Fruit fly (Drosophila melanogaster) whole organism, embryonic: ENCODE results near the gene scrib.
A peak's percentile ranks its signal among the peaks of the same experiment; 100 is the strongest.

ENCODE experiments used
- Abd-B ChIP-seq: fragments of 200-800 bp; sonication (Bioruptor generic); optimal IDR thresholded peaks from 2 replicates; lab custom pipeline; 2018; ENCODE audit warnings: missing biosample characterization, mild to moderate bottlenecking, missing genetic modification characterization, moderate library complexity
- BtbVII ChIP-seq: fragments of 200-800 bp; sonication (Bioruptor generic); optimal IDR thresholded peaks from 3 replicates; lab custom pipeline; 2017; ENCODE audit warnings: missing biosample characterization, mild to moderate bottlenecking, missing genetic modification characterization
- Bteb2 ChIP-seq: fragments of 200-800 bp; sonication (Bioruptor generic); optimal IDR thresholded peaks from 2 replicates; lab custom pipeline; 2016; ENCODE audit warnings: missing biosample characterization, missing genetic modification characterization
- CG10209 ChIP-seq: fragments of 200-800 bp; sonication (Bioruptor generic); optimal IDR thresholded peaks from 3 replicates; lab custom pipeline; 2017; ENCODE audit warnings: missing biosample characterization, mild to moderate bottlenecking, missing genetic modification characterization, missing genetic modification reagents
- CG10543 ChIP-seq: fragments of 200-800 bp; sonication (Bioruptor generic); optimal IDR thresholded peaks from 3 replicates; lab custom pipeline; 2017; ENCODE audit warnings: missing biosample characterization, mild to moderate bottlenecking, missing genetic modification characterization, moderate library complexity
- CG11560 ChIP-seq: fragments of 200-800 bp; sonication (Bioruptor generic); IDR thresholded peaks from 3 replicates; pipeline ENCODE4 v1.3.6; 2022; ENCODE audit warnings: missing biosample characterization, missing genetic modification characterization
- CG12071 ChIP-seq: fragments of 200-800 bp; sonication (Bioruptor generic); optimal IDR thresholded peaks from 3 replicates; lab custom pipeline; 2018; ENCODE audit warnings: missing biosample characterization, mild to moderate bottlenecking, missing genetic modification characterization
- CG12769 ChIP-seq: fragments of 200-800 bp; sonication (Bioruptor generic); optimal IDR thresholded peaks from 2 replicates; lab custom pipeline; 2019; ENCODE audit warnings: missing biosample characterization, mild to moderate bottlenecking, missing genetic modification characterization, moderate library complexity
- CG14441 ChIP-seq: fragments of 200-800 bp; sonication (Bioruptor generic); IDR thresholded peaks from 2 replicates; pipeline ENCODE4 v1.3.6; 2022; ENCODE audit warnings: missing biosample characterization, missing genetic modification characterization
- CG14667 ChIP-seq: fragments of 200-800 bp; sonication (Bioruptor generic); IDR thresholded peaks from 2 replicates; pipeline ENCODE4 v1.3.6; 2022; ENCODE audit warnings: missing biosample characterization, missing genetic modification characterization
- CG14965 ChIP-seq: fragments of 200-800 bp; sonication (Bioruptor generic); optimal IDR thresholded peaks from 2 replicates; lab custom pipeline; 2016; ENCODE audit warnings: missing biosample characterization, missing genetic modification characterization, borderline replicate concordance
- CG17359 ChIP-seq: fragments of 200-800 bp; sonication (Bioruptor generic); optimal IDR thresholded peaks from 3 replicates; lab custom pipeline; 2018; ENCODE audit warnings: missing biosample characterization, mild to moderate bottlenecking, missing genetic modification characterization, moderate library complexity
- CG17385 ChIP-seq: fragments of 200-800 bp; sonication (Bioruptor generic); optimal IDR thresholded peaks from 3 replicates; lab custom pipeline; 2018; ENCODE audit warnings: missing biosample characterization, mild to moderate bottlenecking, missing genetic modification characterization
- CG18262 ChIP-seq: fragments of 200-800 bp; optimal IDR thresholded peaks from 3 replicates; lab custom pipeline; 2019; ENCODE audit warnings: missing biosample characterization, mild to moderate bottlenecking, missing genetic modification characterization, moderate library complexity
- CG2678 ChIP-seq: fragments of 200-800 bp; sonication (Bioruptor generic); optimal IDR thresholded peaks from 3 replicates; lab custom pipeline; 2019; ENCODE audit warnings: missing biosample characterization, mild to moderate bottlenecking, missing genetic modification characterization, moderate library complexity
- CG5180 ChIP-seq: fragments of 200-800 bp; sonication (Bioruptor generic); optimal IDR thresholded peaks from 3 replicates; lab custom pipeline; 2017; ENCODE audit warnings: missing biosample characterization, missing genetic modification characterization, mild to moderate bottlenecking, moderate library complexity, missing genetic modification reagents
- CG6813 ChIP-seq: fragments of 200-800 bp; sonication (Bioruptor generic); optimal IDR thresholded peaks from 2 replicates; lab custom pipeline; 2017; ENCODE audit warnings: missing biosample characterization, missing genetic modification characterization, mild to moderate bottlenecking, moderate library complexity, missing genetic modification reagents
- CG8478 ChIP-seq: fragments of >200 bp; optimal IDR thresholded peaks from 2 replicates; lab custom pipeline; 2018
- D ChIP-seq, 2 experiments: fragments of 200-800 bp in 1 of 2; fragments of >200 bp in 1 of 2; sonication (Bioruptor generic) in 1 of 2; optimal IDR thresholded peaks; 2 replicates in 1 of 2; 3 replicates in 1 of 2; lab custom pipeline; 2017; ENCODE audit warnings: mild to moderate bottlenecking in 1 of 2, missing biosample characterization in 1 of 2, missing genetic modification characterization in 1 of 2, missing genetic modification reagents in 1 of 2
- Drgx ChIP-seq: fragments of 200-800 bp; sonication (Bioruptor generic); IDR thresholded peaks from 2 replicates; pipeline ENCODE4 v1.3.6; 2022; ENCODE audit warnings: missing biosample characterization, missing genetic modification characterization
- HLH4C ChIP-seq: fragments of 200-800 bp; sonication (Bioruptor generic); IDR thresholded peaks from 3 replicates; pipeline ENCODE4 v1.3.6; 2022; ENCODE audit warnings: missing biosample characterization, missing genetic modification characterization; ENCODE audit not compliant: partially characterized antibody
- MTF-1 ChIP-seq: fragments of 200-800 bp; sonication (Bioruptor generic); optimal IDR thresholded peaks from 2 replicates; lab custom pipeline; 2018; ENCODE audit warnings: missing biosample characterization, mild to moderate bottlenecking, missing genetic modification characterization, borderline replicate concordance
- Neu2 ChIP-seq: fragments of 200-800 bp; sonication (Bioruptor generic); optimal IDR thresholded peaks from 3 replicates; lab custom pipeline; 2016; ENCODE audit warnings: missing biosample characterization, missing genetic modification characterization, borderline replicate concordance
- Nf-YB ChIP-seq: fragments of 200-800 bp; sonication (Bioruptor generic); optimal IDR thresholded peaks from 3 replicates; lab custom pipeline; 2019; ENCODE audit warnings: missing biosample characterization, mild to moderate bottlenecking, missing genetic modification characterization, moderate library complexity
- Ptx1 ChIP-seq: fragments of 200-800 bp; sonication (Bioruptor generic); IDR thresholded peaks from 2 replicates; pipeline ENCODE4 v1.3.6; 2022; ENCODE audit warnings: missing biosample characterization, missing genetic modification characterization
- Ravus ChIP-seq: fragments of 200-800 bp; sonication (Bioruptor generic); IDR thresholded peaks from 2 replicates; pipeline ENCODE4 v1.3.6; 2022; ENCODE audit warnings: missing biosample characterization, missing genetic modification characterization
- Rx ChIP-seq: fragments of 200-800 bp; sonication (Bioruptor generic); IDR thresholded peaks from 2 replicates; pipeline ENCODE4 v1.3.6; 2022; ENCODE audit warnings: missing biosample characterization, missing genetic modification characterization
- Side ChIP-seq: fragments of 200-800 bp; sonication (Bioruptor generic); optimal IDR thresholded peaks from 2 replicates; lab custom pipeline; 2016; ENCODE audit warnings: missing biosample characterization, missing genetic modification characterization
- TFAM ChIP-seq: fragments of 200-800 bp; sonication (Bioruptor generic); optimal IDR thresholded peaks from 2 replicates; lab custom pipeline; 2017; ENCODE audit warnings: missing biosample characterization, missing genetic modification characterization, inconsistent platforms
- Trl ChIP-seq, 3 experiments: fragments of >200 bp in 2 of 3; fragments of 200-800 bp in 1 of 3; sonication (Bioruptor generic) in 1 of 3; optimal IDR thresholded peaks; 2 replicates in 1 of 3; 3 replicates in 2 of 3; lab custom pipeline; 2016 to 2017; ENCODE audit warnings: missing biosample characterization in 1 of 3, missing genetic modification characterization in 1 of 3
- Xrp1 ChIP-seq: fragments of 200-800 bp; sonication (Bioruptor generic); IDR thresholded peaks from 2 replicates; pipeline ENCODE4 v1.3.6; 2022; ENCODE audit warnings: missing biosample characterization, missing genetic modification characterization
- ato ChIP-seq: fragments of 200-800 bp; sonication (Bioruptor generic); IDR thresholded peaks from 2 replicates; pipeline ENCODE4 v1.3.6; 2022; ENCODE audit warnings: missing biosample characterization, missing genetic modification characterization; ENCODE audit not compliant: partially characterized antibody
- bsh ChIP-seq, 2 experiments: fragments of 200-800 bp; sonication (Bioruptor generic); optimal IDR thresholded peaks; 2 replicates each; lab custom pipeline; 2017 to 2018; ENCODE audit warnings: mild to moderate bottlenecking in 2 of 2, missing biosample characterization in 2 of 2, missing genetic modification characterization in 2 of 2, moderate library complexity in 1 of 2
- chn ChIP-seq: fragments of 200-800 bp; sonication (Bioruptor generic); optimal IDR thresholded peaks from 2 replicates; lab custom pipeline; 2016; ENCODE audit warnings: missing biosample characterization, missing genetic modification characterization
- crol ChIP-seq: fragments of 200-800 bp; sonication (Bioruptor generic); IDR thresholded peaks from 2 replicates; pipeline ENCODE4 v1.3.6; 2022; ENCODE audit warnings: missing biosample characterization, missing genetic modification characterization
- dmrt11E ChIP-seq: fragments of 200-800 bp; sonication (Bioruptor generic); optimal IDR thresholded peaks from 3 replicates; lab custom pipeline; 2018; ENCODE audit warnings: missing biosample characterization, mild to moderate bottlenecking, missing genetic modification characterization, moderate library complexity
- her ChIP-seq: fragments of 200-800 bp; sonication (Bioruptor generic); optimal IDR thresholded peaks from 2 replicates; lab custom pipeline; 2016; ENCODE audit warnings: missing biosample characterization, missing genetic modification characterization
- insv ChIP-seq, 2 experiments: fragments of 200-800 bp; sonication (Bioruptor generic); optimal IDR thresholded peaks; 3 replicates each; lab custom pipeline; 2016 to 2018; ENCODE audit warnings: missing biosample characterization in 2 of 2, missing genetic modification characterization in 2 of 2
- knrl ChIP-seq: fragments of 200-800 bp; sonication (Bioruptor generic); IDR thresholded peaks from 3 replicates; pipeline ENCODE4 v1.3.6; 2022; ENCODE audit warnings: missing biosample characterization, missing genetic modification characterization; ENCODE audit not compliant: partially characterized antibody
- lilli ChIP-seq: fragments of 200-800 bp; sonication (Bioruptor generic); optimal IDR thresholded peaks from 3 replicates; lab custom pipeline; 2016; ENCODE audit warnings: missing biosample characterization, missing genetic modification characterization
- maf-S ChIP-seq: fragments of 200-800 bp; sonication (Bioruptor generic); optimal IDR thresholded peaks from 2 replicates; lab custom pipeline; 2016; ENCODE audit warnings: missing biosample characterization, missing genetic modification characterization
- nerfin-1 ChIP-seq: fragments of 200-800 bp; sonication (Bioruptor generic); optimal IDR thresholded peaks from 3 replicates; lab custom pipeline; 2019; ENCODE audit warnings: missing biosample characterization, mild to moderate bottlenecking, missing genetic modification characterization, moderate library complexity
- pros ChIP-seq: fragments of 200-800 bp; sonication (Bioruptor generic); optimal IDR thresholded peaks from 3 replicates; lab custom pipeline; 2019; ENCODE audit warnings: missing biosample characterization, mild to moderate bottlenecking, missing genetic modification characterization, moderate library complexity
- sd ChIP-seq: fragments of 200-800 bp; sonication (Bioruptor generic); optimal IDR thresholded peaks from 3 replicates; lab custom pipeline; 2018; ENCODE audit warnings: missing biosample characterization, mild to moderate bottlenecking, missing genetic modification characterization, moderate library complexity
- sim ChIP-seq: fragments of 200-800 bp; sonication (Bioruptor generic); IDR thresholded peaks from 2 replicates; pipeline ENCODE4 v1.3.6; 2022; ENCODE audit warnings: missing biosample characterization, missing genetic modification characterization
- sug ChIP-seq: fragments of 200-800 bp; optimal IDR thresholded peaks from 2 replicates; lab custom pipeline; 2019; ENCODE audit warnings: missing biosample characterization, mild to moderate bottlenecking, missing genetic modification characterization, moderate library complexity
- tgo ChIP-seq: fragments of 200-800 bp; sonication (Bioruptor generic); IDR thresholded peaks from 3 replicates; pipeline ENCODE4 v1.3.6; 2022; ENCODE audit warnings: missing biosample characterization, missing genetic modification characterization
- wor ChIP-seq: fragments of 200-800 bp; sonication (Bioruptor generic); IDR thresholded peaks from 2 replicates; pipeline ENCODE4 v1.3.6; 2022; ENCODE audit warnings: missing biosample characterization, missing genetic modification characterization
- zen ChIP-seq: fragments of 200-800 bp; sonication (Bioruptor generic); optimal IDR thresholded peaks from 3 replicates; lab custom pipeline; 2018; ENCODE audit warnings: missing biosample characterization, mild to moderate bottlenecking, missing genetic modification characterization, moderate library complexity

Gene scrib

DNA sequence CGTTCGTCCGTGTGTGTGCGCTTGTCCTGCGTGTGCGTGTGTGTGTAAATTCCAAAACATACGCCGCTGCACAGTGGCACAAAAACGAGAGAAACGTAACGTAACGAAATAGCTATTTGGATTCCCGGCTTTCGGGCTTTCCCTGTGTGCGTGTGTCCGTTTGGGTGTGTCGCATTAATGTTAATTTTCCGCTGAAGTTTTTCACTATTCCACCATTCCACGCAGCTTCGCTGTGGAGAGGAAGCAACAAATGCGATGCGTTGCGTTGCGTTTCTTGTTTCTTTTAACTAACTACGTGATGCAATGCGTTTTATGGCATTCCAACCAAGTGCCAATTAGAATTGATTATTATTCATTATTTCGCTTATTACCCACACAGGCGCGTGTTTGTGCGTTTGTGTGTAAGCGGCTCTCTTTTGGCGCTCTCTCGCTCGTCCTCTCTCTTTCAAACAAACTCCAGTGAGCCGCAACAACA is 634 bp downstream of the scrib start (continued):
- TF ChIP-seq maf-S (GFP tag; lab: Kevin White, UChicago): no peak
- no peak for TF ChIP-seq Abd-B (GFP tag; lab: Kevin White, UChicago)
- no peak for TF ChIP-seq crol (GFP tag; lab: Robert Waterston, UW)
- no peak for TF ChIP-seq tgo (GFP tag; lab: Robert Waterston, UW)
- peak; percentile 9 for TF ChIP-seq zen (tag; lab: Kevin White, UChicago)
- TF ChIP-seq insv (GFP tag; optimal IDR thresholded peaks at IDR 0.05; lab: Kevin White, UChicago): peak; percentile 71 to 92
- TF ChIP-seq her (GFP tag; lab: Kevin White, UChicago): peak; percentile 19
- no peak for TF ChIP-seq CG10209 (GFP tag; lab: Kevin White, UChicago)
- no peak; the same call in 2 of the 3 replicates for TF ChIP-seq knrl (GFP tag; lab: Robert Waterston, UW)
- TF ChIP-seq Neu2: no peak
- TF ChIP-seq MTF-1: no peak
- TF ChIP-seq lilli (GFP tag; lab: Kevin White, UChicago): peak; percentile 2
- peak; percentile 21 for TF ChIP-seq CG18262
- no peak for TF ChIP-seq D (optimal IDR thresholded peaks at IDR 0.05; lab: Kevin White, UChicago)
- no peak for TF ChIP-seq D (GFP tag; optimal IDR thresholded peaks at IDR 0.05; lab: Kevin White, UChicago)
- TF ChIP-seq wor (GFP tag; lab: Robert Waterston, UW): no peak
- peak; percentile 99 for TF ChIP-seq nerfin-1 (tag; lab: Kevin White, UChicago)
- TF ChIP-seq chn (GFP tag; lab: Kevin White, UChicago): peak; percentile 8
- TF ChIP-seq CG11560: no peak
- TF ChIP-seq sug: no peak
- TF ChIP-seq Nf-YB: no peak
- no peak for TF ChIP-seq sim (GFP tag; lab: Robert Waterston, UW)
- TF ChIP-seq CG17385: peak; percentile 21
- TF ChIP-seq Ptx1 (GFP tag; lab: Robert Waterston, UW): peak; percentile 45
- no peak for TF ChIP-seq HLH4C
- TF ChIP-seq Xrp1 (GFP tag; lab: Robert Waterston, UW): peak; percentile 44; the same call in 1 of the 2 replicates
- TF ChIP-seq pros: no peak
- TF ChIP-seq TFAM: no peak
- no peak for TF ChIP-seq CG14667 (GFP tag; lab: Robert Waterston, UW)
- TF ChIP-seq Bteb2: no peak
- peak; percentile 25 for TF ChIP-seq dmrt11E
- TF ChIP-seq CG8478 (lab: Kevin White, UChicago): peak; percentile 53
- TF ChIP-seq CG6813: peak; percentile 3
- peak; percentile 76 to 78 for TF ChIP-seq Trl (optimal IDR thresholded peaks at IDR 0.05; lab: Kevin White, UChicago)
- peak; percentile 32 for TF ChIP-seq Trl (GFP tag; optimal IDR thresholded peaks at IDR 0.05; lab: Kevin White, UChicago)
- TF ChIP-seq Ravus (GFP tag; lab: Robert Waterston, UW): no peak
- no peak for TF ChIP-seq ato (GFP tag; lab: Robert Waterston, UW)
- TF ChIP-seq CG17359 (tag; lab: Kevin White, UChicago): no peak
- TF ChIP-seq Side (GFP tag; lab: Kevin White, UChicago): no peak
- TF ChIP-seq sd (tag; lab: Kevin White, UChicago): peak; percentile 94
- TF ChIP-seq BtbVII (GFP tag; lab: Kevin White, UChicago): no peak
- peak; percentile 54; the same call in 1 of the 2 replicates for TF ChIP-seq Drgx
- peak in 1 of 2 experiments; percentile 1 for TF ChIP-seq bsh (GFP tag; optimal IDR thresholded peaks at IDR 0.05; lab: Kevin White, UChicago)
- no peak for TF ChIP-seq CG14965 (GFP tag; lab: Kevin White, UChicago)
- TF ChIP-seq Rx (GFP tag; lab: Robert Waterston, UW): peak; percentile 38; the same call in 1 of the 2 replicates
- no peak for TF ChIP-seq CG12071 (GFP tag; lab: Kevin White, UChicago)
- no peak for TF ChIP-seq CG12769 (tag; lab: Kevin White, UChicago)
- TF ChIP-seq CG5180 (GFP tag; lab: Kevin White, UChicago): no peak
- TF ChIP-seq CG10543 (GFP tag; lab: Kevin White, UChicago): no peak
- no peak for TF ChIP-seq CG14441 (GFP tag; lab: Robert Waterston, UW)
- TF ChIP-seq CG2678 (tag; lab: Kevin White, UChicago): peak; percentile 34
